Fruit fly (Drosophila melanogaster) whole organism, embryonic: ENCODE data around the gene Snm1.

Source experiments
- CG10274 ChIP-seq: fragments of 200-800 bp; sonication (Bioruptor generic); optimal IDR thresholded peaks from 3 replicates; lab custom pipeline; 2017; ENCODE audit warnings: missing biosample characterization, mild to moderate bottlenecking, missing genetic modification characterization
- CG10366 ChIP-seq: fragments of 200-800 bp; sonication (Bioruptor generic); IDR thresholded peaks from 2 replicates; pipeline ENCODE4 v1.3.6; 2022; ENCODE audit warnings: missing biosample characterization, missing genetic modification characterization
- CG11093 ChIP-seq: fragments of 200-800 bp; sonication (Bioruptor generic); IDR thresholded peaks from 3 replicates; pipeline ENCODE4 v1.3.6; 2022; ENCODE audit warnings: missing biosample characterization, missing genetic modification characterization
- CG11247 ChIP-seq: fragments of 200-800 bp; sonication (Bioruptor generic); IDR thresholded peaks from 2 replicates; pipeline ENCODE4 v1.3.6; 2022; ENCODE audit warnings: missing biosample characterization, missing genetic modification characterization
- CG13287 ChIP-seq: fragments of 200-800 bp; sonication (Bioruptor generic); IDR thresholded peaks from 2 replicates; pipeline ENCODE4 v1.3.6; 2022; ENCODE audit warnings: missing biosample characterization, missing genetic modification characterization; ENCODE audit not compliant: partially characterized antibody
- CG13296 ChIP-seq: fragments of 200-800 bp; sonication (Bioruptor generic); optimal IDR thresholded peaks from 3 replicates; lab custom pipeline; 2018; ENCODE audit warnings: missing biosample characterization, mild to moderate bottlenecking, missing genetic modification characterization
- CG13894 ChIP-seq: fragments of 200-800 bp; sonication (Bioruptor generic); optimal IDR thresholded peaks from 3 replicates; lab custom pipeline; 2018; ENCODE audit warnings: missing biosample characterization, mild to moderate bottlenecking, missing genetic modification characterization, moderate library complexity
- CG14965 ChIP-seq: fragments of 200-800 bp; sonication (Bioruptor generic); optimal IDR thresholded peaks from 2 replicates; lab custom pipeline; 2016; ENCODE audit warnings: missing biosample characterization, missing genetic modification characterization, borderline replicate concordance
- CG15011 ChIP-seq: fragments of 200-800 bp; sonication (Bioruptor generic); optimal IDR thresholded peaks from 3 replicates; lab custom pipeline; 2018; ENCODE audit warnings: missing biosample characterization, mild to moderate bottlenecking, missing genetic modification characterization
- CG17328 ChIP-seq: fragments of 200-800 bp; sonication (Bioruptor generic); IDR thresholded peaks from 2 replicates; pipeline ENCODE4 v1.3.6; 2022; ENCODE audit warnings: missing biosample characterization, missing genetic modification characterization
- CG2199 ChIP-seq: fragments of 200-800 bp; sonication (Bioruptor generic); IDR thresholded peaks from 3 replicates; pipeline ENCODE4 v1.3.6; 2022; ENCODE audit warnings: missing biosample characterization, missing genetic modification characterization
- CG2875 ChIP-seq: fragments of 200-800 bp; sonication (Bioruptor generic); optimal IDR thresholded peaks from 2 replicates; lab custom pipeline; 2017; ENCODE audit warnings: missing biosample characterization, mild to moderate bottlenecking, missing genetic modification characterization, missing genetic modification reagents
- CG30403 ChIP-seq: fragments of 200-800 bp; sonication (Bioruptor generic); optimal IDR thresholded peaks from 3 replicates; lab custom pipeline; 2016; ENCODE audit warnings: missing biosample characterization, missing genetic modification characterization
- CG31388 ChIP-seq: fragments of 200-800 bp; sonication (Bioruptor generic); optimal IDR thresholded peaks from 2 replicates; lab custom pipeline; 2016; ENCODE audit warnings: missing biosample characterization, missing genetic modification characterization
- CG32532 ChIP-seq: fragments of 200-800 bp; sonication (Bioruptor generic); IDR thresholded peaks from 2 replicates; pipeline ENCODE4 v1.3.6; 2022; ENCODE audit warnings: missing biosample characterization, missing genetic modification characterization
- CG34224 ChIP-seq: fragments of 200-800 bp; sonication (Bioruptor generic); IDR thresholded peaks from 3 replicates; pipeline ENCODE4 v1.3.6; 2022; ENCODE audit warnings: missing biosample characterization, missing genetic modification characterization; ENCODE audit not compliant: partially characterized antibody
- CG6654 ChIP-seq: fragments of 200-800 bp; sonication (Bioruptor generic); optimal IDR thresholded peaks from 2 replicates; lab custom pipeline; 2017; ENCODE audit warnings: missing biosample characterization, mild to moderate bottlenecking, missing genetic modification characterization
- CG8765 ChIP-seq: fragments of 200-800 bp; sonication (Bioruptor generic); IDR thresholded peaks from 2 replicates; pipeline ENCODE4 v1.3.6; 2022; ENCODE audit warnings: missing biosample characterization, missing genetic modification characterization
- CG9932 ChIP-seq: fragments of 200-800 bp; sonication (Bioruptor generic); IDR thresholded peaks from 2 replicates; pipeline ENCODE4 v1.3.6; 2022; ENCODE audit warnings: missing biosample characterization, missing genetic modification characterization
- Camta ChIP-seq: fragments of 200-800 bp; sonication (Bioruptor generic); optimal IDR thresholded peaks from 2 replicates; lab custom pipeline; 2016; ENCODE audit warnings: missing biosample characterization, missing genetic modification characterization
- CoRest ChIP-seq: fragments of 200-800 bp; sonication (Bioruptor generic); optimal IDR thresholded peaks from 3 replicates; lab custom pipeline; 2018; ENCODE audit warnings: missing biosample characterization, mild to moderate bottlenecking, missing genetic modification characterization, moderate library complexity
- Deaf1 ChIP-seq: fragments of 200-800 bp; optimal IDR thresholded peaks from 3 replicates; lab custom pipeline; 2019; ENCODE audit warnings: missing biosample characterization, mild to moderate bottlenecking, missing genetic modification characterization, moderate library complexity
- Dip3 ChIP-seq: fragments of 200-800 bp; sonication (Bioruptor generic); optimal IDR thresholded peaks from 3 replicates; lab custom pipeline; 2016; ENCODE audit warnings: missing biosample characterization, missing genetic modification characterization
- Eip74EF ChIP-seq, 2 experiments: fragments of 200-800 bp in 1 of 2; fragments of >200 bp in 1 of 2; sonication (Bioruptor generic) in 1 of 2; optimal IDR thresholded peaks; 2 replicates each; lab custom pipeline; 2017 to 2019; ENCODE audit warnings: missing biosample characterization in 2 of 2, missing genetic modification characterization in 2 of 2, mild to moderate bottlenecking in 1 of 2, moderate library complexity in 1 of 2
- Kr ChIP-seq: fragments of 200-800 bp; sonication (Bioruptor generic); optimal IDR thresholded peaks from 2 replicates; lab custom pipeline; 2017; ENCODE audit warnings: missing biosample characterization, mild to moderate bottlenecking, missing genetic modification characterization
- MESR4 ChIP-seq: fragments of 200-800 bp; sonication (Bioruptor generic); optimal IDR thresholded peaks from 2 replicates; lab custom pipeline; 2018; ENCODE audit warnings: missing biosample characterization, mild to moderate bottlenecking, missing genetic modification characterization, moderate library complexity
- PHDP ChIP-seq: fragments of 200-800 bp; sonication (Bioruptor generic); optimal IDR thresholded peaks from 3 replicates; lab custom pipeline; 2018; ENCODE audit warnings: missing biosample characterization, mild to moderate bottlenecking, missing genetic modification characterization, moderate library complexity
- Poxn ChIP-seq: fragments of 200-800 bp; sonication (Bioruptor generic); IDR thresholded peaks from 2 replicates; pipeline ENCODE4 v1.3.6; 2022; ENCODE audit warnings: missing biosample characterization, missing genetic modification characterization
- Rfx ChIP-seq: fragments of 200-800 bp; sonication (Bioruptor generic); IDR thresholded peaks from 2 replicates; pipeline ENCODE4 v1.3.6; 2022; ENCODE audit warnings: missing biosample characterization, missing genetic modification characterization
- Rx ChIP-seq: fragments of 200-800 bp; sonication (Bioruptor generic); IDR thresholded peaks from 2 replicates; pipeline ENCODE4 v1.3.6; 2022; ENCODE audit warnings: missing biosample characterization, missing genetic modification characterization
- Trl ChIP-seq, 3 experiments: fragments of >200 bp in 2 of 3; fragments of 200-800 bp in 1 of 3; sonication (Bioruptor generic) in 1 of 3; optimal IDR thresholded peaks; 2 replicates in 1 of 3; 3 replicates in 2 of 3; lab custom pipeline; 2016 to 2017; ENCODE audit warnings: missing biosample characterization in 1 of 3, missing genetic modification characterization in 1 of 3
- ap ChIP-seq: fragments of 200-800 bp; sonication (Bioruptor generic); IDR thresholded peaks from 2 replicates; pipeline ENCODE4 v1.3.6; 2022; ENCODE audit warnings: missing biosample characterization, missing genetic modification characterization
- bowl ChIP-seq: fragments of 200-800 bp; sonication (Bioruptor generic); IDR thresholded peaks from 2 replicates; pipeline ENCODE4 v1.3.6; 2022; ENCODE audit warnings: missing biosample characterization, missing genetic modification characterization
- br ChIP-seq: fragments of >200 bp; optimal IDR thresholded peaks from 2 replicates; lab custom pipeline; 2017
- cas ChIP-seq: fragments of 200-800 bp; sonication (Bioruptor generic); IDR thresholded peaks from 2 replicates; pipeline ENCODE4 v1.3.6; 2022; ENCODE audit warnings: missing biosample characterization, missing genetic modification characterization
- crp ChIP-seq, 2 experiments: fragments of 200-800 bp; sonication (Bioruptor generic); optimal IDR thresholded peaks; 2 replicates in 1 of 2; 3 replicates in 1 of 2; lab custom pipeline; 2017; ENCODE audit warnings: missing biosample characterization in 2 of 2, missing genetic modification characterization in 2 of 2, mild to moderate bottlenecking in 1 of 2, moderate library complexity in 1 of 2
- disco-r ChIP-seq: fragments of 200-800 bp; sonication (Bioruptor generic); optimal IDR thresholded peaks from 2 replicates; lab custom pipeline; 2016; ENCODE audit warnings: missing biosample characterization, missing genetic modification characterization
- emc ChIP-seq: fragments of 200-800 bp; sonication (Bioruptor generic); optimal IDR thresholded peaks from 2 replicates; lab custom pipeline; 2016; ENCODE audit warnings: missing biosample characterization, missing genetic modification characterization
- exex ChIP-seq: fragments of 200-800 bp; sonication (Bioruptor generic); optimal IDR thresholded peaks from 4 replicates; lab custom pipeline; 2018; ENCODE audit warnings: missing biosample characterization, mild to moderate bottlenecking, missing genetic modification characterization, moderate library complexity
- grn ChIP-seq: fragments of 200-800 bp; sonication (Bioruptor generic); optimal IDR thresholded peaks from 3 replicates; lab custom pipeline; 2017; ENCODE audit warnings: missing biosample characterization, missing genetic modification characterization
- hb ChIP-seq: fragments of 200-800 bp; sonication (Bioruptor generic); IDR thresholded peaks from 3 replicates; pipeline ENCODE4 v1.3.6; 2022; ENCODE audit warnings: missing biosample characterization, missing genetic modification characterization; ENCODE audit not compliant: partially characterized antibody
- scrt ChIP-seq: fragments of 200-800 bp; sonication (Bioruptor generic); optimal IDR thresholded peaks from 2 replicates; lab custom pipeline; 2018; ENCODE audit warnings: missing biosample characterization, mild to moderate bottlenecking, missing genetic modification characterization, moderate library complexity
- sens ChIP-seq: fragments of 200-800 bp; sonication (Bioruptor generic); peaks from one replicate; lab custom pipeline; 2016; ENCODE audit warnings: missing biosample characterization, missing genetic modification characterization
- sr ChIP-seq: fragments of 200-800 bp; sonication (Bioruptor generic); IDR thresholded peaks from 3 replicates; pipeline ENCODE4 v1.3.6; 2022; ENCODE audit warnings: missing biosample characterization, missing genetic modification characterization
- stwl ChIP-seq: fragments of 200-800 bp; sonication (Bioruptor generic); optimal IDR thresholded peaks from 3 replicates; lab custom pipeline; 2018; ENCODE audit warnings: missing biosample characterization, mild to moderate bottlenecking, missing genetic modification characterization, moderate library complexity
- tap ChIP-seq: fragments of 200-800 bp; optimal IDR thresholded peaks from 3 replicates; lab custom pipeline; 2019; ENCODE audit warnings: missing biosample characterization, mild to moderate bottlenecking, missing genetic modification characterization, moderate library complexity
- trem ChIP-seq: fragments of 200-800 bp; optimal IDR thresholded peaks from 3 replicates; lab custom pipeline; 2019; ENCODE audit warnings: missing biosample characterization, mild to moderate bottlenecking, missing genetic modification characterization, moderate library complexity
- wdn ChIP-seq: fragments of 200-800 bp; sonication (Bioruptor generic); IDR thresholded peaks from 2 replicates; pipeline ENCODE4 v1.3.6; 2022; ENCODE audit warnings: missing biosample characterization, missing genetic modification characterization
- wek ChIP-seq: fragments of 200-800 bp; sonication (Bioruptor generic); optimal IDR thresholded peaks from 3 replicates; lab custom pipeline; 2018; ENCODE audit warnings: missing biosample characterization, mild to moderate bottlenecking, missing genetic modification characterization, moderate library complexity
- zf30C ChIP-seq: fragments of 200-800 bp; sonication (Bioruptor generic); optimal IDR thresholded peaks from 3 replicates; lab custom pipeline; 2018; ENCODE audit warnings: missing biosample characterization, mild to moderate bottlenecking, missing genetic modification characterization

Snm1 gene

DNA sequence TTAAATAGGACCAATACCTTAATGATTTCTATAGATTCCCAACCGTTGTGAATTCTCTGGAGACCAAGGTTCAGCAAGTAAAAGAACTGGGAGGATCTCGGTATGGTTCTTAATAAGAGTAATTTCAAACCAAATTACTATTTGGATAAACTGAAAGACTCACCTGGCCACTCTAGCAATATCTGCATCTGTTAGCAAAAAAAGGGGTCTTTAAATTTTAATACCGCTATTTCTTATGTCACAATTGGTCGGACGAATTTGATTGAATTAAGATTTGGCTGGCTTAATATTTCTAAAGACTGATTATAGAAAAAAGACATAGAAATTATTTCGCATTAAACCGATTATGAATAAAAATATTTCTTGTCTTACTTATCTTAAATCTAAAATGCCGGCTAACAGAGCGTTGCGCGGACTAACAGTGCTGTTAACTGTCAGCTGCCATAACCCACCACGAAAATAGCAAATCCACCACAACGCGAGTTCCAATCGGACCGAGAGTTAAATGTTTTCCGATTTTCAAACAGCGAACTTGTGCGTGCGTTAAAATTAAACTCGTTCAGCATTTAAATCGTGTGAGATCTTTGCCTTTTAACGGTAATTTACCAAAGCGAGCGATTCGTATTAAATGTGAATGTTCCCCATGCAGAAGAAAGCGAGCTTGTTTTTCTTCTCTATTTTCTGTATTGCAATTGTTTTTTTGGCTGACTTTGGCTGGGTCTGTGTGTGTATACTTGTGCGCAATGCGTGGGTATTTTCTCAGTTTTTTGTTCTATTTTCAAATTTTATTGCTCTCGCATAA is 16.0 kb downstream of the Snm1 start, which contains the start of gene CRMP (continued):
- TF ChIP-seq CG10366 (GFP tag; lab: Robert Waterston, UW) = no peak
- no peak for TF ChIP-seq zf30C (GFP tag; lab: Kevin White, UChicago)
- no peak for TF ChIP-seq CG14965
- TF ChIP-seq disco-r (GFP tag; lab: Kevin White, UChicago) = no peak
- no peak for TF ChIP-seq exex (tag; lab: Kevin White, UChicago)
- no peak for TF ChIP-seq CG13894 (tag; lab: Kevin White, UChicago)
- no peak for TF ChIP-seq wdn (GFP tag; lab: Robert Waterston, UW)
- TF ChIP-seq CG8765 (GFP tag; lab: Robert Waterston, UW) = no peak
- TF ChIP-seq CG11093 = no peak
- 0 out of 2 replicates have a peak, but pooled peaks have one; percentile 5 for TF ChIP-seq CG17328 (GFP tag; lab: Robert Waterston, UW)
- no peak for TF ChIP-seq ap (GFP tag; lab: Robert Waterston, UW)
- TF ChIP-seq tap (tag; lab: Kevin White, UChicago) = no peak
- TF ChIP-seq CG13287 = peak; percentile 59
- TF ChIP-seq CG2199 (GFP tag; lab: Robert Waterston, UW) = no peak
- TF ChIP-seq sens = peak; percentile 7
- TF ChIP-seq CG34224 (GFP tag; lab: Robert Waterston, UW) = peak; percentile 70
- TF ChIP-seq crp (GFP tag; optimal IDR thresholded peaks at IDR 0.05; lab: Kevin White, UChicago) = peak in 1 of 2 experiments; percentile 60
- no peak for TF ChIP-seq Kr
- no peak for TF ChIP-seq CG32532 (GFP tag; lab: Robert Waterston, UW)
- TF ChIP-seq Trl (optimal IDR thresholded peaks at IDR 0.05; lab: Kevin White, UChicago) = no peak
- no peak for TF ChIP-seq Trl (GFP tag; optimal IDR thresholded peaks at IDR 0.05; lab: Kevin White, UChicago)
- peak; percentile 99 for TF ChIP-seq stwl (tag; lab: Kevin White, UChicago)
- no peak for TF ChIP-seq br (lab: Kevin White, UChicago)
- TF ChIP-seq CG2875 = no peak
- no peak for TF ChIP-seq CG11247 (GFP tag; lab: Robert Waterston, UW)
- TF ChIP-seq CG6654 = no peak
- TF ChIP-seq trem (tag; lab: Kevin White, UChicago) = no peak
- TF ChIP-seq Rx (GFP tag; lab: Robert Waterston, UW) = no peak
- TF ChIP-seq cas (GFP tag; lab: Robert Waterston, UW) = no peak
- TF ChIP-seq Deaf1 (tag; lab: Kevin White, UChicago) = peak; percentile 62
- no peak for TF ChIP-seq Eip74EF (GFP tag; optimal IDR thresholded peaks at IDR 0.05; lab: Kevin White, UChicago)
- TF ChIP-seq CG9932 (GFP tag; lab: Robert Waterston, UW) = no peak
- TF ChIP-seq Rfx (GFP tag; lab: Robert Waterston, UW) = no peak
- TF ChIP-seq bowl (GFP tag; lab: Robert Waterston, UW) = no peak
- TF ChIP-seq Dip3 (GFP tag; lab: Kevin White, UChicago) = no peak
- TF ChIP-seq hb = no peak
- TF ChIP-seq sr (GFP tag; lab: Robert Waterston, UW) = peak; percentile 85
- no peak for TF ChIP-seq Poxn (GFP tag; lab: Robert Waterston, UW)
- TF ChIP-seq CoRest (tag; lab: Kevin White, UChicago) = no peak
- TF ChIP-seq grn (GFP tag; lab: Kevin White, UChicago) = peak; percentile 92
- no peak for TF ChIP-seq wek (GFP tag; lab: Kevin White, UChicago)
- TF ChIP-seq PHDP = no peak
- TF ChIP-seq emc (GFP tag; lab: Kevin White, UChicago) = no peak
- peak; percentile 66 for TF ChIP-seq MESR4 (GFP tag; lab: Kevin White, UChicago)
- peak; percentile 26 for TF ChIP-seq CG13296
- TF ChIP-seq Camta = no peak
- no peak for TF ChIP-seq CG10274 (GFP tag; lab: Kevin White, UChicago)
- no peak for TF ChIP-seq scrt
- no peak for TF ChIP-seq CG15011 (GFP tag; lab: Kevin White, UChicago)
- TF ChIP-seq CG30403 = no peak
- TF ChIP-seq CG31388 = no peak
